Fruit fly (Drosophila melanogaster) whole organism, prepupa: ENCODE data around the gene CG6195.

ENCODE experiments used
- Blimp-1 ChIP-seq: fragments of 200-800 bp; sonication (Bioruptor generic); optimal IDR thresholded peaks from 3 replicates; lab custom pipeline; 2017; ENCODE audit warnings: missing biosample characterization, missing genetic modification characterization, mild to moderate bottlenecking, moderate library complexity, missing genetic modification reagents
- CG11294 ChIP-seq: fragments of 200-800 bp; sonication (Bioruptor generic); IDR thresholded peaks from 2 replicates; pipeline ENCODE4 v1.3.6; 2022; ENCODE audit warnings: missing biosample characterization, missing genetic modification characterization
- CG6854 ChIP-seq: fragments of 200-800 bp; sonication (Bioruptor generic); optimal IDR thresholded peaks from 2 replicates; lab custom pipeline; 2017; ENCODE audit warnings: missing biosample characterization, mild to moderate bottlenecking, missing genetic modification characterization
- CG7368 ChIP-seq: fragments of 200-800 bp; sonication (Bioruptor generic); optimal IDR thresholded peaks from 3 replicates; lab custom pipeline; 2016; ENCODE audit warnings: missing biosample characterization, missing genetic modification characterization
- Eip75B ChIP-seq: fragments of 200-800 bp; sonication (Bioruptor generic); optimal IDR thresholded peaks from 3 replicates; lab custom pipeline; 2016; ENCODE audit warnings: missing biosample characterization, missing genetic modification characterization
- Hr39 ChIP-seq: fragments of 200-800 bp; sonication (Bioruptor generic); optimal IDR thresholded peaks from 2 replicates; lab custom pipeline; 2016; ENCODE audit warnings: missing biosample characterization, missing genetic modification characterization
- Sox14 ChIP-seq: fragments of 200-800 bp; sonication (Bioruptor generic); optimal IDR thresholded peaks from 3 replicates; lab custom pipeline; 2016; ENCODE audit warnings: missing biosample characterization, missing genetic modification characterization
- cyc ChIP-seq: fragments of 200-800 bp; sonication (Bioruptor generic); optimal IDR thresholded peaks from 3 replicates; lab custom pipeline; 2016; ENCODE audit warnings: missing biosample characterization, missing genetic modification characterization
- eg ChIP-seq: fragments of 200-800 bp; sonication (Bioruptor generic); IDR thresholded peaks from 3 replicates; pipeline ENCODE4 v1.3.6; 2022; ENCODE audit warnings: missing biosample characterization, missing genetic modification characterization
- salr ChIP-seq, 2 experiments: fragments of 200-800 bp; sonication (Bioruptor generic); optimal IDR thresholded peaks; 3 replicates each; lab custom pipeline; 2016 to 2018; ENCODE audit warnings: missing biosample characterization in 2 of 2, missing genetic modification characterization in 2 of 2, mild to moderate bottlenecking in 1 of 2
- ss ChIP-seq, 2 experiments: fragments of 200-800 bp; sonication (Bioruptor generic); optimal IDR thresholded peaks; 2 replicates in 1 of 2; 3 replicates in 1 of 2; lab custom pipeline; 2017 to 2018; ENCODE audit warnings: mild to moderate bottlenecking in 2 of 2, missing biosample characterization in 2 of 2, missing genetic modification characterization in 2 of 2, moderate library complexity in 1 of 2

dm6 chr3R:19619908-19620307 is 28.3 kb downstream of the CG6195 start:
- TF ChIP-seq CG7368 (GFP tag; lab: Kevin White, UChicago) (no peak), cyc (GFP tag; lab: Kevin White, UChicago) (no peak), Eip75B (GFP tag; lab: Kevin White, UChicago) (no peak), ss (GFP tag; optimal IDR thresholded peaks at IDR 0.05; lab: Kevin White, UChicago) (no peak), salr (GFP tag; optimal IDR thresholded peaks at IDR 0.05; lab: Kevin White, UChicago) (no peak), Hr39 (no peak), eg (GFP tag; lab: Robert Waterston, UW) (no peak), Blimp-1 (GFP tag; lab: Kevin White, UChicago) (no peak), CG6854 (GFP tag; lab: Kevin White, UChicago) (no peak), Sox14 (GFP tag; lab: Kevin White, UChicago) (no peak), CG11294 (GFP tag; lab: Robert Waterston, UW) (no peak)
